Worm (Caenorhabditis elegans) whole organism, L1 larva: ENCODE measurements around the gene C24H10.2.
A peak's percentile ranks its signal among the peaks of the same experiment; 100 is the strongest.

Experiments
- aly-2 ChIP-seq: fragments of 150-350 bp; optimal IDR thresholded peaks from 2 replicates; lab custom pipeline; 2014; ENCODE audit warnings: missing biosample characterization, missing genetic modification characterization
- blmp-1 ChIP-seq: fragments of 150-350 bp; optimal IDR thresholded peaks from 2 replicates; lab custom pipeline; 2014; ENCODE audit warnings: missing biosample characterization, missing genetic modification characterization
- ceh-82 ChIP-seq, 3 experiments: fragments of 150-350 bp in 1 of 3; sonication (generic microtip) in 2 of 3; optimal IDR thresholded peaks; 2 replicates each; lab custom pipeline; 2014 to 2017; ENCODE audit warnings: missing biosample characterization in 3 of 3, missing genetic modification characterization in 3 of 3
- jun-1 ChIP-seq: fragments of 150-350 bp; optimal IDR thresholded peaks from 2 replicates; lab custom pipeline; 2014; ENCODE audit warnings: missing biosample characterization, missing genetic modification reagents, missing genetic modification characterization
- lin-15B ChIP-seq: fragments of 150-350 bp; sonication (generic microtip); optimal IDR thresholded peaks from 3 replicates; lab custom pipeline; 2014; ENCODE audit warnings: missing biosample characterization, missing genetic modification characterization
- nhr-11 ChIP-seq: fragments of 150-350 bp; optimal IDR thresholded peaks from 2 replicates; lab custom pipeline; 2014; ENCODE audit warnings: missing biosample characterization, missing genetic modification characterization
- nhr-12 ChIP-seq: sonication (generic microtip); optimal IDR thresholded peaks from 2 replicates; lab custom pipeline; 2017; ENCODE audit warnings: missing biosample characterization, missing genetic modification characterization
- nhr-237 ChIP-seq: fragments of 150-350 bp; optimal IDR thresholded peaks from 2 replicates; lab custom pipeline; 2014; ENCODE audit warnings: missing biosample characterization, missing genetic modification characterization
- nhr-85 ChIP-seq: sonication (generic microtip); peaks from one replicate; lab custom pipeline; 2016; ENCODE audit warnings: missing genetic modification characterization, inconsistent platforms, missing compliant biosample characterization
- skn-1 ChIP-seq: fragments of 150-350 bp; optimal IDR thresholded peaks from 2 replicates; lab custom pipeline; 2014; ENCODE audit warnings: missing biosample characterization, missing genetic modification characterization
- snpc-4 ChIP-seq: fragments of 150-350 bp; optimal IDR thresholded peaks from 2 replicates; lab custom pipeline; 2014; ENCODE audit warnings: missing biosample characterization, missing genetic modification characterization
- snu-23 ChIP-seq: sonication (generic microtip); optimal IDR thresholded peaks from 2 replicates; lab custom pipeline; 2016; ENCODE audit warnings: missing genetic modification characterization, missing compliant biosample characterization
- tbx-2 ChIP-seq: sonication (generic microtip); optimal IDR thresholded peaks from 2 replicates; lab custom pipeline; 2016; ENCODE audit warnings: missing genetic modification characterization, missing compliant biosample characterization
- ztf-4 ChIP-seq: fragments of 150-350 bp; optimal IDR thresholded peaks from 2 replicates; lab custom pipeline; 2014; ENCODE audit warnings: missing biosample characterization, missing genetic modification characterization

ce11 chrX:5043887-5044286 lies 20.5 kb upstream of the C24H10.2 start, which contains the start of gene Y64H9A.2:
- TF ChIP-seq nhr-11 (tag; lab: Kevin White, UChicago) (no peak), lin-15B (tag; lab: Kevin White, UChicago) (no peak), ztf-4 (tag; lab: Kevin White, UChicago) (no peak), nhr-85 (tag; lab: Kevin White, UChicago) (no peak), nhr-237 (no peak), nhr-12 (no peak), snu-23 (GFP tag; lab: Kevin White, UChicago) (no peak), aly-2 (no peak), tbx-2 (tag; lab: Kevin White, UChicago) (no peak), ceh-82 (tag; optimal IDR thresholded peaks at IDR 0.05; lab: Kevin White, UChicago) (no peak), blmp-1 (tag; lab: Kevin White, UChicago) (peak; percentile 91), skn-1 (no peak), jun-1 (tag; lab: Kevin White, UChicago) (no peak), snpc-4 (no peak)
